Worm (Caenorhabditis elegans) whole organism, L4 larva: ENCODE results near the gene F28H7.3.

Source experiments
- ZK546.5 ChIP-seq, 2 experiments: sonication (generic microtip); optimal IDR thresholded peaks; 2 replicates each; lab custom pipeline; 2017; ENCODE audit warnings: missing biosample characterization in 2 of 2, missing genetic modification characterization in 2 of 2
- attf-4 ChIP-seq: sonication (generic microtip); optimal IDR thresholded peaks from 3 replicates; lab custom pipeline; 2017; ENCODE audit warnings: missing biosample characterization, missing genetic modification characterization
- ces-1 ChIP-seq: fragments of 150-350 bp; sonication (generic microtip); optimal IDR thresholded peaks from 4 replicates; lab custom pipeline; 2014; ENCODE audit warnings: missing biosample characterization, missing genetic modification reagents, missing genetic modification characterization
- jun-1 ChIP-seq: fragments of 150-350 bp; optimal IDR thresholded peaks from 2 replicates; lab custom pipeline; 2014; ENCODE audit warnings: missing biosample characterization, missing genetic modification reagents, missing genetic modification characterization
- lin-13 ChIP-seq: fragments of 150-350 bp; optimal IDR thresholded peaks from 2 replicates; lab custom pipeline; 2014; ENCODE audit warnings: missing biosample characterization, missing genetic modification reagents, missing genetic modification characterization
- lir-3 ChIP-seq: sonication (generic microtip); optimal IDR thresholded peaks from 2 replicates; lab custom pipeline; 2016; ENCODE audit warnings: mild to moderate bottlenecking, missing genetic modification characterization, missing compliant biosample characterization
- mdt-29 ChIP-seq: fragments of 200-800 bp; sonication (Bioruptor generic); IDR thresholded peaks from 2 replicates; pipeline ENCODE4 v1.3.6; 2022; ENCODE audit warnings: missing genetic modification reagents, missing genetic modification characterization, missing compliant biosample characterization
- pha-4 ChIP-seq, 2 experiments: fragments of 150-350 bp in 1 of 2; fragments of 200-800 bp in 1 of 2; sonication (Bioruptor generic) in 1 of 2; IDR thresholded peaks in 1 of 2; optimal IDR thresholded peaks in 1 of 2; 2 replicates each; pipeline versions ENCODE4 v1.3.6 to Lab custom; 2014 to 2022; ENCODE audit warnings: missing genetic modification characterization in 2 of 2, missing genetic modification reagents in 2 of 2, missing biosample characterization in 1 of 2, missing compliant biosample characterization in 1 of 2
- sdz-12 ChIP-seq: fragments of 200-800 bp; sonication (Bioruptor generic); optimal IDR thresholded peaks from 2 replicates; lab custom pipeline; 2018; ENCODE audit warnings: mild to moderate bottlenecking, missing genetic modification characterization, missing compliant biosample characterization
- snpc-4 ChIP-seq: fragments of 150-350 bp; optimal IDR thresholded peaks from 2 replicates; lab custom pipeline; 2014; ENCODE audit warnings: missing biosample characterization, missing genetic modification characterization
- zag-1 ChIP-seq: fragments of 150-350 bp; optimal IDR thresholded peaks from 2 replicates; lab custom pipeline; 2014; ENCODE audit warnings: missing biosample characterization, missing genetic modification characterization

ce11 chrV:10770026-10770425, 19.4 kb upstream of the F28H7.3 start, which contains the start of the genes D1054.1 and pas-2:
- no peak for TF ChIP-seq mdt-29
- TF ChIP-seq attf-4 (tag; lab: Kevin White, UChicago): no peak
- TF ChIP-seq pha-4 (GFP tag; IDR thresholded peaks at IDR 0.05; lab: Robert Waterston, UW): no peak
- TF ChIP-seq pha-4 (tag; optimal IDR thresholded peaks at IDR 0.05; lab: Kevin White, UChicago): no peak
- no peak for TF ChIP-seq lir-3 (tag; lab: Kevin White, UChicago)
- TF ChIP-seq jun-1: no peak
- TF ChIP-seq ZK546.5 (tag; optimal IDR thresholded peaks at IDR 0.05; lab: Kevin White, UChicago): no peak
- TF ChIP-seq snpc-4 (tag; lab: Kevin White, UChicago): no peak
- no peak for TF ChIP-seq zag-1 (tag; lab: Kevin White, UChicago)
- TF ChIP-seq ces-1 (GFP tag; lab: Kevin White, UChicago): peak; percentile 25
- TF ChIP-seq lin-13 (GFP tag; lab: Kevin White, UChicago): no peak
- TF ChIP-seq sdz-12 (GFP tag; lab: Kevin White, UChicago): no peak
